Worm (Caenorhabditis elegans): ENCODE measurements around the gene ZC416.2.

Gene ZC416.2

ce11 chrIV:3633254-3633653, at the start of gene ZC416.2:
Gene ZC416.2, plus strand, starts transcription at chrIV:3633619.
- no peak for TF ChIP-seq snpc-4 (tag; optimal IDR thresholded peaks at IDR 0.05)
- TF ChIP-seq tbx-8 (GFP tag; optimal IDR thresholded peaks at IDR 0.05) = no peak
- TF ChIP-seq M03D4.4 (tag; optimal IDR thresholded peaks at IDR 0.05) = no peak
- no peak for TF ChIP-seq flh-1 (GFP tag; optimal IDR thresholded peaks at IDR 0.05)
- TF ChIP-seq bed-3 (GFP tag; optimal IDR thresholded peaks at IDR 0.05) = no peak
- TF ChIP-seq sptf-1 (tag; optimal IDR thresholded peaks at IDR 0.05) = no peak
- TF ChIP-seq lsy-2 (tag; optimal IDR thresholded peaks at IDR 0.05) = no peak
- TF ChIP-seq unc-120 (tag; optimal IDR thresholded peaks at IDR 0.05; ENCODE audit: poor library complexity, severe bottlenecking) = no peak
- no peak for TF ChIP-seq drap-1 (GFP tag; optimal IDR thresholded peaks at IDR 0.05)

DNA sequence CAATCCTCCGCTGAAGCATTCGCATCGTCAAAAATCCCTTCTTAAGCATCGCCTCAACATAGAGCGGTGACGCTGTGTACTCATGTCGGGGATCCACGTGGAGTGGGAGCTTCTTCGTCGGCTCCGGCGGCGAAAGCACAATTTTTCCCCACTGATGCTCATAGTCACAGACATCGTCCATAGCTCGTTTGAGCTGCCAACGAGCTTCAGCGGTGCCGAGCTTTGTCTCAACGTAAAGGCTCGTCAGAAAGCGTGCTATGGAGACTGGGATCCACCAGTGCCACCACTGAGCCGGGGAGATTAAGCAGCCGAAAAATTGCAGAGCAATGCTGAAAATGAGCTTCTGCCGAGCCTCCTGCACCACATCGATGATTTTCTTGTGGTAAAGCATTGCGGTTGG, 42.6 kb upstream of the ZC416.2 start:
- no peak for TF ChIP-seq snpc-4 (tag; optimal IDR thresholded peaks at IDR 0.05)
- no peak for TF ChIP-seq sem-2 (GFP tag; optimal IDR thresholded peaks at IDR 0.05)
- no peak for TF ChIP-seq hlh-1 (tag; optimal IDR thresholded peaks at IDR 0.05)
- TF ChIP-seq ceh-43 (GFP tag; optimal IDR thresholded peaks at IDR 0.05) = no peak
- no peak for TF ChIP-seq sptf-1 (tag; optimal IDR thresholded peaks at IDR 0.05)
- no peak for TF ChIP-seq mab-5 (tag; optimal IDR thresholded peaks at IDR 0.05)
- no peak for TF ChIP-seq cnd-1 (tag; optimal IDR thresholded peaks at IDR 0.05)
- TF ChIP-seq ces-1 (GFP tag; optimal IDR thresholded peaks at IDR 0.05) = no peak
- TF ChIP-seq ceh-83 (GFP tag; optimal IDR thresholded peaks at IDR 0.05) = no peak
- TF ChIP-seq nhr-237 (tag; optimal IDR thresholded peaks at IDR 0.05) = no peak
- TF ChIP-seq drap-1 (GFP tag; optimal IDR thresholded peaks at IDR 0.05) = no peak
- no peak for TF ChIP-seq nhr-28 (tag; optimal IDR thresholded peaks at IDR 0.05)
- TF ChIP-seq elt-1 (tag; optimal IDR thresholded peaks at IDR 0.05; ENCODE audit: borderline replicate concordance, insufficient read depth) = no peak
- no peak for TF ChIP-seq blmp-1 (tag; optimal IDR thresholded peaks at IDR 0.05)
- no peak for TF ChIP-seq M03D4.4 (tag; optimal IDR thresholded peaks at IDR 0.05)

- no peak for TF ChIP-seq ceh-43 (GFP tag; optimal IDR thresholded peaks at IDR 0.05)
- no peak for TF ChIP-seq ces-1 (GFP tag; optimal IDR thresholded peaks at IDR 0.05)
- no peak for TF ChIP-seq lin-13 (tag; optimal IDR thresholded peaks at IDR 0.05)
- TF ChIP-seq blmp-1 (tag; optimal IDR thresholded peaks at IDR 0.05) = no peak
- TF ChIP-seq mep-1 (tag; optimal IDR thresholded peaks at IDR 0.05) = no peak
- TF ChIP-seq elt-1 (tag; optimal IDR thresholded peaks at IDR 0.05; ENCODE audit: borderline replicate concordance, insufficient read depth) = no peak
- no peak for TF ChIP-seq ham-2 (GFP tag; optimal IDR thresholded peaks at IDR 0.05)
- no peak for TF ChIP-seq snpc-4 (tag; optimal IDR thresholded peaks at IDR 0.05)
- no peak for TF ChIP-seq ceh-83 (GFP tag; optimal IDR thresholded peaks at IDR 0.05)
- TF ChIP-seq nhr-237 (tag; optimal IDR thresholded peaks at IDR 0.05) = no peak
- no peak for TF ChIP-seq zip-8 (tag; optimal IDR thresholded peaks at IDR 0.05)
- TF ChIP-seq nhr-2 (tag; optimal IDR thresholded peaks at IDR 0.05) = no peak
- no peak for TF ChIP-seq lin-32 (GFP tag; optimal IDR thresholded peaks at IDR 0.05)
- no peak for TF ChIP-seq nhr-12 (tag; optimal IDR thresholded peaks at IDR 0.05)
- TF ChIP-seq nhr-28 (tag; optimal IDR thresholded peaks at IDR 0.05) = no peak
- no peak for TF ChIP-seq ztf-11 (tag; optimal IDR thresholded peaks at IDR 0.05)
- TF ChIP-seq sptf-1 (tag; optimal IDR thresholded peaks at IDR 0.05) = no peak
Observed at ce11 chrIV:3593513-3593912, 39.9 kb upstream of the ZC416.2 start, which contains the start of gene taf-2. Gene taf-2, minus strand, starts transcription at chrIV:3593613.

- TF ChIP-seq bed-3 (GFP tag; optimal IDR thresholded peaks at IDR 0.05) = no peak
- no peak for TF ChIP-seq nhr-2 (tag; optimal IDR thresholded peaks at IDR 0.05)
- TF ChIP-seq flh-1 (GFP tag; optimal IDR thresholded peaks at IDR 0.05) = no peak
- no peak for TF ChIP-seq unc-62 (GFP tag; optimal IDR thresholded peaks at IDR 0.05)
- TF ChIP-seq snpc-4 (tag; optimal IDR thresholded peaks at IDR 0.05) = no peak
- no peak for TF ChIP-seq ceh-43 (GFP tag; optimal IDR thresholded peaks at IDR 0.05)
- no peak for TF ChIP-seq ceh-39 (tag; optimal IDR thresholded peaks at IDR 0.05)
- TF ChIP-seq mab-5 (tag; optimal IDR thresholded peaks at IDR 0.05) = no peak
- TF ChIP-seq mep-1 (tag; optimal IDR thresholded peaks at IDR 0.05) = no peak
- TF ChIP-seq mls-2 (tag; optimal IDR thresholded peaks at IDR 0.05) = no peak
- no peak for TF ChIP-seq lin-32 (GFP tag; optimal IDR thresholded peaks at IDR 0.05)
- no peak for TF ChIP-seq nhr-76 (tag; optimal IDR thresholded peaks at IDR 0.05)
- no peak for TF ChIP-seq ham-2 (GFP tag; optimal IDR thresholded peaks at IDR 0.05)
- TF ChIP-seq nhr-12 (tag; optimal IDR thresholded peaks at IDR 0.05) = no peak
- TF ChIP-seq unc-39 (tag; optimal IDR thresholded peaks at IDR 0.05) = no peak
- no peak for TF ChIP-seq ceh-83 (GFP tag; optimal IDR thresholded peaks at IDR 0.05)
Observed at ce11 chrIV:3597356-3597755, 36.1 kb upstream of the ZC416.2 start.
